Fruit fly (Drosophila melanogaster): ENCODE results near the gene Ir87a.

dm6 chr3R:13401722-13402296, 18.3 kb upstream of the Ir87a start, which contains the start of gene GILT1:
- no peak for TF ChIP-seq svp (GFP tag)
- no peak for TF ChIP-seq achi (GFP tag; optimal IDR thresholded peaks at IDR 0.05)
- no peak for TF ChIP-seq CG6276 (GFP tag; optimal IDR thresholded peaks at IDR 0.05)
